Fruit fly (Drosophila melanogaster) whole organism, embryonic: ENCODE results near the gene vari.

Source experiments
- Aef1 ChIP-seq: fragments of 200-800 bp; sonication (Bioruptor generic); IDR thresholded peaks from 3 replicates; pipeline ENCODE4 v1.3.6; 2022; ENCODE audit warnings: missing biosample characterization, missing genetic modification characterization
- Awh ChIP-seq: fragments of 200-800 bp; sonication (Bioruptor generic); IDR thresholded peaks from 2 replicates; pipeline ENCODE4, ENCODE4 v1.3.6; 2022; ENCODE audit warnings: missing biosample characterization, missing genetic modification characterization
- BEAF-32 ChIP-seq: fragments of 200-800 bp; sonication (Bioruptor generic); optimal IDR thresholded peaks from 3 replicates; lab custom pipeline; 2017; ENCODE audit warnings: missing biosample characterization, missing genetic modification characterization, mild to moderate bottlenecking, moderate library complexity, missing genetic modification reagents
- Bteb2 ChIP-seq: fragments of 200-800 bp; sonication (Bioruptor generic); optimal IDR thresholded peaks from 2 replicates; lab custom pipeline; 2016; ENCODE audit warnings: missing biosample characterization, missing genetic modification characterization
- CG10147 ChIP-seq: fragments of 200-800 bp; sonication (Bioruptor generic); optimal IDR thresholded peaks from 2 replicates; lab custom pipeline; 2019; ENCODE audit warnings: missing biosample characterization, mild to moderate bottlenecking, missing genetic modification characterization, moderate library complexity
- CG10321 ChIP-seq: fragments of 200-800 bp; sonication (Bioruptor generic); IDR thresholded peaks from 2 replicates; pipeline ENCODE4 v1.3.6; 2022; ENCODE audit warnings: missing biosample characterization, missing genetic modification characterization
- CG10366 ChIP-seq: fragments of 200-800 bp; sonication (Bioruptor generic); IDR thresholded peaks from 2 replicates; pipeline ENCODE4 v1.3.6; 2022; ENCODE audit warnings: missing biosample characterization, missing genetic modification characterization
- CG11398 ChIP-seq: fragments of 200-800 bp; sonication (Bioruptor generic); optimal IDR thresholded peaks from 2 replicates; lab custom pipeline; 2016; ENCODE audit warnings: missing biosample characterization, missing genetic modification characterization
- CG12744 ChIP-seq: fragments of 200-800 bp; sonication (Bioruptor generic); optimal IDR thresholded peaks from 2 replicates; lab custom pipeline; 2016; ENCODE audit warnings: missing biosample characterization, missing genetic modification characterization
- CG14710 ChIP-seq: fragments of 200-800 bp; sonication (Bioruptor generic); optimal IDR thresholded peaks from 3 replicates; lab custom pipeline; 2019; ENCODE audit warnings: missing biosample characterization, mild to moderate bottlenecking, missing genetic modification characterization, moderate library complexity
- CG14965 ChIP-seq: fragments of 200-800 bp; sonication (Bioruptor generic); optimal IDR thresholded peaks from 2 replicates; lab custom pipeline; 2016; ENCODE audit warnings: missing biosample characterization, missing genetic modification characterization, borderline replicate concordance
- CG15011 ChIP-seq: fragments of 200-800 bp; sonication (Bioruptor generic); optimal IDR thresholded peaks from 3 replicates; lab custom pipeline; 2018; ENCODE audit warnings: missing biosample characterization, mild to moderate bottlenecking, missing genetic modification characterization
- CG1603 ChIP-seq: fragments of 200-800 bp; sonication (Bioruptor generic); optimal IDR thresholded peaks from 2 replicates; lab custom pipeline; 2019; ENCODE audit warnings: missing biosample characterization, mild to moderate bottlenecking, missing genetic modification characterization, moderate library complexity
- CG16779 ChIP-seq: fragments of 200-800 bp; sonication (Bioruptor generic); IDR thresholded peaks from 2 replicates; pipeline ENCODE4 v1.3.6; 2022; ENCODE audit warnings: missing biosample characterization, missing genetic modification characterization
- CG30020 ChIP-seq: fragments of 200-800 bp; optimal IDR thresholded peaks from 2 replicates; lab custom pipeline; 2019; ENCODE audit warnings: missing biosample characterization, mild to moderate bottlenecking, missing genetic modification characterization, moderate library complexity
- CG3065 ChIP-seq: fragments of 200-800 bp; sonication (Bioruptor generic); optimal IDR thresholded peaks from 2 replicates; lab custom pipeline; 2016; ENCODE audit warnings: missing biosample characterization, missing genetic modification characterization
- CG33557 ChIP-seq: fragments of 200-800 bp; sonication (Bioruptor generic); optimal IDR thresholded peaks from 2 replicates; lab custom pipeline; 2019; ENCODE audit warnings: missing biosample characterization, mild to moderate bottlenecking, missing genetic modification characterization, moderate library complexity
- CG3847 ChIP-seq: fragments of 200-800 bp; sonication (Bioruptor generic); IDR thresholded peaks from 2 replicates; pipeline ENCODE4 v1.3.6; 2022; ENCODE audit warnings: missing biosample characterization, missing genetic modification characterization
- CG6683 ChIP-seq: fragments of 200-800 bp; sonication (Bioruptor generic); optimal IDR thresholded peaks from 2 replicates; lab custom pipeline; 2017; ENCODE audit warnings: missing biosample characterization, mild to moderate bottlenecking, missing genetic modification characterization, missing genetic modification reagents
- CG6813 ChIP-seq: fragments of 200-800 bp; sonication (Bioruptor generic); optimal IDR thresholded peaks from 2 replicates; lab custom pipeline; 2017; ENCODE audit warnings: missing biosample characterization, missing genetic modification characterization, mild to moderate bottlenecking, moderate library complexity, missing genetic modification reagents
- CkIIα-i1 ChIP-seq: fragments of 200-800 bp; sonication (Bioruptor generic); IDR thresholded peaks from 2 replicates; pipeline ENCODE4 v1.3.6; 2022; ENCODE audit warnings: missing biosample characterization, missing genetic modification characterization
- Dfd ChIP-seq, 2 experiments: fragments of >200 bp; optimal IDR thresholded peaks; 2 replicates each; lab custom pipeline; 2017; ENCODE audit warnings: missing biosample characterization in 2 of 2, missing genetic modification characterization in 2 of 2
- Gsc ChIP-seq: fragments of 200-800 bp; sonication (Bioruptor generic); IDR thresholded peaks from 2 replicates; pipeline ENCODE4 v1.3.6; 2022; ENCODE audit warnings: missing biosample characterization, missing genetic modification characterization
- HLH3B ChIP-seq: fragments of 200-800 bp; sonication (Bioruptor generic); IDR thresholded peaks from 2 replicates; pipeline ENCODE4 v1.3.6; 2022; ENCODE audit warnings: missing biosample characterization, missing genetic modification characterization
- Hr51 ChIP-seq, 2 experiments: fragments of 200-800 bp; sonication (Bioruptor generic); optimal IDR thresholded peaks; 2 replicates in 1 of 2; 3 replicates in 1 of 2; lab custom pipeline; 2016 to 2018; ENCODE audit warnings: missing biosample characterization in 2 of 2, missing genetic modification characterization in 2 of 2, mild to moderate bottlenecking in 1 of 2, moderate library complexity in 1 of 2
- Jarid2 ChIP-seq: fragments of 200-800 bp; sonication (Bioruptor generic); optimal IDR thresholded peaks from 3 replicates; lab custom pipeline; 2017; ENCODE audit warnings: mild to moderate bottlenecking, missing biosample characterization, missing genetic modification reagents, missing genetic modification characterization
- NC2α ChIP-seq: fragments of 200-800 bp; sonication (Bioruptor generic); optimal IDR thresholded peaks from 2 replicates; lab custom pipeline; 2016; ENCODE audit warnings: missing biosample characterization, missing genetic modification characterization
- NfI ChIP-seq: fragments of 200-800 bp; sonication (Bioruptor generic); optimal IDR thresholded peaks from 3 replicates; lab custom pipeline; 2018; ENCODE audit warnings: missing biosample characterization, mild to moderate bottlenecking, missing genetic modification characterization, moderate library complexity
- PHDP ChIP-seq: fragments of 200-800 bp; sonication (Bioruptor generic); optimal IDR thresholded peaks from 3 replicates; lab custom pipeline; 2018; ENCODE audit warnings: missing biosample characterization, mild to moderate bottlenecking, missing genetic modification characterization, moderate library complexity
- Sin3A ChIP-seq: fragments of >200 bp; optimal IDR thresholded peaks from 2 replicates; lab custom pipeline; 2018
- TFAM ChIP-seq: fragments of 200-800 bp; sonication (Bioruptor generic); optimal IDR thresholded peaks from 2 replicates; lab custom pipeline; 2017; ENCODE audit warnings: missing biosample characterization, missing genetic modification characterization, inconsistent platforms
- corto ChIP-seq: fragments of 200-800 bp; sonication (Bioruptor generic); optimal IDR thresholded peaks from 2 replicates; lab custom pipeline; 2016; ENCODE audit warnings: missing biosample characterization, mild to moderate bottlenecking, missing genetic modification characterization, moderate library complexity
- fd64A ChIP-seq: fragments of 200-800 bp; sonication (Bioruptor generic); optimal IDR thresholded peaks from 3 replicates; lab custom pipeline; 2018; ENCODE audit warnings: missing biosample characterization, mild to moderate bottlenecking, missing genetic modification characterization
- ftz-f1 ChIP-seq: fragments of 200-800 bp; sonication (Bioruptor generic); optimal IDR thresholded peaks from 2 replicates; lab custom pipeline; 2016; ENCODE audit warnings: missing biosample characterization, missing genetic modification characterization
- gce ChIP-seq: fragments of 200-800 bp; sonication (Bioruptor generic); IDR thresholded peaks from 3 replicates; pipeline ENCODE4 v1.3.6; 2022; ENCODE audit warnings: missing biosample characterization, missing genetic modification characterization
- h ChIP-seq: fragments of >200 bp; optimal IDR thresholded peaks from 2 replicates; lab custom pipeline; 2017
- her ChIP-seq: fragments of 200-800 bp; sonication (Bioruptor generic); optimal IDR thresholded peaks from 2 replicates; lab custom pipeline; 2016; ENCODE audit warnings: missing biosample characterization, missing genetic modification characterization
- kay ChIP-seq: fragments of 200-800 bp; sonication (Bioruptor generic); optimal IDR thresholded peaks from 2 replicates; lab custom pipeline; 2016; ENCODE audit warnings: missing biosample characterization, missing genetic modification characterization
- klu ChIP-seq: fragments of 200-800 bp; sonication (Bioruptor generic); IDR thresholded peaks from 2 replicates; pipeline ENCODE4 v1.3.6; 2022; ENCODE audit warnings: missing biosample characterization, missing genetic modification characterization
- mirr ChIP-seq: fragments of 200-800 bp; sonication (Bioruptor generic); optimal IDR thresholded peaks from 3 replicates; lab custom pipeline; 2018; ENCODE audit warnings: missing biosample characterization, mild to moderate bottlenecking, missing genetic modification characterization
- nau ChIP-seq: fragments of 200-800 bp; sonication (Bioruptor generic); optimal IDR thresholded peaks from 3 replicates; lab custom pipeline; 2017; ENCODE audit warnings: missing biosample characterization, mild to moderate bottlenecking, missing genetic modification characterization, missing genetic modification reagents
- oc ChIP-seq: fragments of 200-800 bp; sonication (Bioruptor generic); optimal IDR thresholded peaks from 2 replicates; lab custom pipeline; 2018; ENCODE audit warnings: missing biosample characterization, mild to moderate bottlenecking, missing genetic modification characterization, moderate library complexity
- pho ChIP-seq: fragments of 200-800 bp; sonication (Bioruptor generic); optimal IDR thresholded peaks from 2 replicates; lab custom pipeline; 2016; ENCODE audit warnings: missing biosample characterization, missing genetic modification characterization
- pum ChIP-seq: fragments of 200-800 bp; sonication (Bioruptor generic); optimal IDR thresholded peaks from 2 replicates; lab custom pipeline; 2016; ENCODE audit warnings: missing biosample characterization, missing genetic modification characterization
- stc ChIP-seq: fragments of 200-800 bp; sonication (Bioruptor generic); IDR thresholded peaks from 2 replicates; pipeline ENCODE4 v1.3.6; 2022; ENCODE audit warnings: missing biosample characterization, missing genetic modification characterization
- trh ChIP-seq: fragments of 200-800 bp; sonication (Bioruptor generic); optimal IDR thresholded peaks from 2 replicates; lab custom pipeline; 2016; ENCODE audit warnings: missing biosample characterization, missing genetic modification characterization
- wdn ChIP-seq: fragments of 200-800 bp; sonication (Bioruptor generic); IDR thresholded peaks from 2 replicates; pipeline ENCODE4 v1.3.6; 2022; ENCODE audit warnings: missing biosample characterization, missing genetic modification characterization
- wek ChIP-seq: fragments of 200-800 bp; sonication (Bioruptor generic); optimal IDR thresholded peaks from 3 replicates; lab custom pipeline; 2018; ENCODE audit warnings: missing biosample characterization, mild to moderate bottlenecking, missing genetic modification characterization, moderate library complexity

Gene vari

dm6 chr2L:20799991-20800897 is 3.4 kb upstream of the vari start (continued):
- TF ChIP-seq HLH3B (peak; percentile 68), BEAF-32 (GFP tag; lab: Kevin White, UChicago) (no peak), CG10321 (0 out of 2 replicates have a peak, but pooled peaks have one; percentile 33), wek (peak; percentile 11), CG14710 (peak; percentile 36), gce (GFP tag; lab: Robert Waterston, UW) (peak; percentile 71; the same call in 1 of the 3 replicates), CG30020 (tag; lab: Kevin White, UChicago) (no peak), fd64A (no peak), CG11398 (peak; percentile 72), CG6813 (GFP tag; lab: Kevin White, UChicago) (peak; percentile 73), PHDP (tag; lab: Kevin White, UChicago) (peak; percentile 78), oc (peak; percentile 18), CG1603 (tag; lab: Kevin White, UChicago) (peak; percentile 77), CG12744 (peak; percentile 62), Bteb2 (peak; percentile 69), CG3847 (GFP tag; lab: Robert Waterston, UW) (peak; percentile 79), nau (peak; percentile 38), CG10366 (GFP tag; lab: Robert Waterston, UW) (peak; percentile 62), NC2α (GFP tag; lab: Kevin White, UChicago) (peak; percentile 36), Jarid2 (GFP tag; lab: Kevin White, UChicago) (peak; percentile 3), pum (GFP tag; lab: Kevin White, UChicago) (peak; percentile 61), ftz-f1 (GFP tag; lab: Kevin White, UChicago) (peak; percentile 42), CG6683 (peak; percentile 54), TFAM (GFP tag; lab: Kevin White, UChicago) (no peak), CG14965 (GFP tag; lab: Kevin White, UChicago) (peak; percentile 48), Aef1 (GFP tag; lab: Robert Waterston, UW) (peak; percentile 72), kay (GFP tag; lab: Kevin White, UChicago) (peak; percentile 38), Hr51 (GFP tag; optimal IDR thresholded peaks at IDR 0.05; lab: Kevin White, UChicago) (peak; percentile 62 to 75), stc (peak; percentile 23; the same call in 1 of the 2 replicates), trh (GFP tag; lab: Kevin White, UChicago) (no peak), her (GFP tag; lab: Kevin White, UChicago) (peak; percentile 83), pho (GFP tag; lab: Kevin White, UChicago) (peak; percentile 80), Sin3A (no peak), Gsc (GFP tag; lab: Robert Waterston, UW) (no peak), klu (peak; percentile 61), mirr (GFP tag; lab: Kevin White, UChicago) (peak; percentile 35), wdn (GFP tag; lab: Robert Waterston, UW) (peak; percentile 58; the same call in 1 of the 2 replicates), CG33557 (GFP tag; lab: Kevin White, UChicago) (no peak), Dfd (GFP tag; optimal IDR thresholded peaks at IDR 0.05; lab: Kevin White, UChicago) (no peak), CG10147 (GFP tag; lab: Kevin White, UChicago) (peak; percentile 78), corto (GFP tag; lab: Kevin White, UChicago) (peak; percentile 91), h (lab: Kevin White, UChicago) (no peak), CG3065 (GFP tag; lab: Kevin White, UChicago) (no peak), Awh (GFP tag; lab: Robert Waterston, UW) (peak; percentile 59; the same call in 1 of the 2 replicates), CkIIα-i1 (GFP tag; lab: Robert Waterston, UW) (0 out of 2 replicates have a peak, but pooled peaks have one; percentile 20), CG15011 (GFP tag; lab: Kevin White, UChicago) (peak; percentile 70), NfI (GFP tag; lab: Kevin White, UChicago) (peak; percentile 78), CG16779 (GFP tag; lab: Robert Waterston, UW) (peak; percentile 49; the same call in 1 of the 2 replicates)
